Worm (Caenorhabditis elegans): ENCODE results near the gene lips-7.

DNA sequence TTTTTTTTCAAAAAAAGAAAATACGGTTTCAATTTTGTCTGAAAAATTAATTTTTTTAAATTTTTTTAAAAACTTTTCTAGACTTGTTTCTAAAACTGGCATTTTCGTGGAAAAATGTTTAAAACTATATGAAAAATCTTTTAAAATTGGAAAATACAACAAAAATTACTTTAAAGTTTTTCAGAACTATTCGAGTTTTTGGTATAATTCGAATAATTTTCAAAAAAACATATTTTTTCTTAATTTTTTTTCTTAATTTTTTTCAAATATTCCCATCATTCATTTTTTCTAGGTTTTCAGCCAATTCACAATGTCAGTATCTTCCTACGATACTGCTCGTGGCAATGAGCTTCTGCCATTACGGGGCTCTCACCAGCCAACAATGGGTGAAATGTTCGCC lies 29.4 kb upstream of the lips-7 start, which contains the start of gene slc-36.2:
- TF ChIP-seq him-1 (tag; optimal IDR thresholded peaks at IDR 0.05) (no peak), dao-5 (tag; optimal IDR thresholded peaks at IDR 0.05) (no peak), W03F9.2 (tag; optimal IDR thresholded peaks at IDR 0.05) (no peak)
